Worm (Caenorhabditis elegans): Measurements from ENCODE around the gene nhr-168.

nhr-168 gene

DNA sequence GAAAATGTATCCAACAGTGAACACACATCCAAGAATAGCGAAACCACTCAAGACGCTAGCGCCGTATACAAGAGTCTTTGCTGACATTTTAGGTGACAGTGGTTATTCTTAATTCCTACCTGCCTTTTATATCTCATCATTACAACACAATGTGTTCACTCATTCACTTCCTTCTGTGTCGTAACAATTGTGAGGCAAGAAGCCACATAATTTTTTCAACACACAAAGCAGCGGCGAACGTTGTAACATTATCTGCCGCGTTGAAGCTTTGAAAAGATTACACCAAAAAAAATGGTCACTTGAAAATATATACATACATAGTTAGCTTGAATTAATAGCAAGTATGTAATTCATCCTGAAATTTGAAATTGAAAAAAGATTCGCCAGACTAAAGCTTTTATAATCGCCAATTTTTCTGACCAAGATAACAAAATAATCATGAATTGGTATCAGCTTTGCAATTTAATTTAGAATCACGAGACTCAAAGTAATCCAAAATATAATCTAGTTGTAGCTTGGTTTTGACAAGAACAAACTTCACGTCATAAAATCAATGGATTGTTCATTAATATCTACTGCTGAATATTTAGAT, 15.7 kb downstream of the nhr-168 start, which contains the start of the genes col-161 and srh-18:
TSS of gene col-161 (minus strand) at position 101 of the 592 bp plus-strand sequence.
TSS of gene srh-18 (plus strand) at position 542 of the 592 bp plus-strand sequence.
- TF ChIP-seq hmbx-1 (tag; optimal IDR thresholded peaks at IDR 0.05): no peak
- no peak for TF ChIP-seq ceh-36 (tag; optimal IDR thresholded peaks at IDR 0.05)
- no peak for TF ChIP-seq ceh-13 (GFP tag; optimal IDR thresholded peaks at IDR 0.05)
- TF ChIP-seq ets-7 (tag; optimal IDR thresholded peaks at IDR 0.05): no peak
- TF ChIP-seq F13C5.2 (tag; optimal IDR thresholded peaks at IDR 0.05): no peak
- TF ChIP-seq hnd-1 (tag; optimal IDR thresholded peaks at IDR 0.05): no peak
- no peak for TF ChIP-seq scrt-1 (GFP tag; IDR thresholded peaks at IDR 0.05)
- TF ChIP-seq flt-1 (GFP tag; IDR thresholded peaks at IDR 0.05): no peak
- no peak for TF ChIP-seq hmg-4 (GFP tag; optimal IDR thresholded peaks at IDR 0.05)
- TF ChIP-seq aly-1 (tag; optimal IDR thresholded peaks at IDR 0.05): no peak
- TF ChIP-seq tra-4 (tag; optimal IDR thresholded peaks at IDR 0.05): no peak
- no peak for TF ChIP-seq sea-1 (GFP tag; conservative IDR thresholded peaks at IDR 0.05)
- TF ChIP-seq tbx-11 (GFP tag; IDR thresholded peaks at IDR 0.05): no peak
- no peak for TF ChIP-seq tbx-37 (GFP tag; conservative IDR thresholded peaks at IDR 0.05)
- TF ChIP-seq pes-1 (GFP tag; IDR thresholded peaks at IDR 0.05): no peak
- TF ChIP-seq ama-1 (optimal IDR thresholded peaks at IDR 0.05): no peak
- TF ChIP-seq B0310.2 (tag; optimal IDR thresholded peaks at IDR 0.05): no peak

DNA sequence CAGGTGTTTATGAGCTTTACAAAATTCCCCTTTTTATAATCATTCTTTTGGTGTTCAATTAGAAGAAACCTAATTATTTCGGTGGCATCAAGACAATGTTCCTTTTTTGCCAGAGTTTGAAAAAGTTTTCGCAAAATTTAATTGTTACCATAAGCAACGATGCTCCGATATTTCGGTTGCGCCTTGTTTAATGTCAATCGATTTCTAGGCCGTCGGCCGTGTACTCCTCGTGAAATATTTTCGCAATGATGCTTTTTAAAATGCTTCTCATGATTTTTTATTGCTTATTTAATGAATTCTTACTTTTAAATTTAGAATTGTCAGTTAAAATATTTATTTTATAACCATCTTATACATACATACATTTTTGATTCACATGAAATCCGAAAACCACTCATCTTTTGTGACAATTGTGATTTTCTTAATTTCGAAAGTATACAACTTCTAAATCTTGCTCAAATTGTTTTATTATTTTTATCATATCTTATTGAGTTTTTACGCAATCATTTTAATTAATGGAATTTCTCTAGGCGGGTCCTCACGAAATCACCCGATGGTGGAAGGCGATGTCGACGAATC, 20.5 kb downstream of the nhr-168 start, which contains the start of gene C50B6.3:
TSS of gene C50B6.3 (plus strand) at position 529 of the 579 bp plus-strand sequence.
- no peak for TF ChIP-seq scrt-1 (GFP tag; IDR thresholded peaks at IDR 0.05)
- peak; percentile 71 for TF ChIP-seq tbx-37 (GFP tag; conservative IDR thresholded peaks at IDR 0.05)

DNA sequence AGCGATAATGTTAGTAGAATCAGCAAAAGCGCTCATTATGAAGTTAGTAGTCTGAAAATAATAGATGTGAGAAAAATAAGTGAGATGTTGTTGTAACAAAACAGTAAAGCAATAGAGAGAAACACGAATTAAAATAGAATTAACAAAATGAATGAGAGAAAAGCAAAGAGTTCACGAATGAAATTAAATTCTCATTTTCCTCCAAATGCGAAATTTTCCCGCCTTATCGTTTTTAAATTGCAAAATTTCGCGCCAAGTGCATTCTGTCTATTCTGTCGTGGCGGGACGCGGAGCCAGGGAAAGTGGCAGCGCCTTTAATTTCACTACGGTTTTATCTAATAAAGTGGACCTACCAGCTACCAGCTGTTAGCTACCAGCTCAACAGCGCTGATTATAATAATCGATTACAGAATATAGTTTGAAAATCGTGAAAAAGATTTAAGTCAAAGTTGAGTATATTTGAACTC, 21.4 kb downstream of the nhr-168 start, which contains the start of gene nasp-2:
TSS of gene nasp-2 (minus strand) at position 51 of the 467 bp plus-strand sequence.
- no peak for TF ChIP-seq tra-4 (tag; optimal IDR thresholded peaks at IDR 0.05)
- no peak for TF ChIP-seq sea-1 (GFP tag; conservative IDR thresholded peaks at IDR 0.05)
- TF ChIP-seq hnd-1 (tag; optimal IDR thresholded peaks at IDR 0.05): no peak
- no peak for TF ChIP-seq pes-1 (GFP tag; IDR thresholded peaks at IDR 0.05)
- no peak for TF ChIP-seq tbx-37 (GFP tag; conservative IDR thresholded peaks at IDR 0.05)
- TF ChIP-seq B0310.2 (tag; optimal IDR thresholded peaks at IDR 0.05): no peak
- no peak for TF ChIP-seq ets-7 (tag; optimal IDR thresholded peaks at IDR 0.05)
- TF ChIP-seq ceh-13 (GFP tag; optimal IDR thresholded peaks at IDR 0.05): no peak
- no peak for TF ChIP-seq F13C5.2 (tag; optimal IDR thresholded peaks at IDR 0.05)
- TF ChIP-seq hmg-4 (GFP tag; optimal IDR thresholded peaks at IDR 0.05): no peak
- no peak for TF ChIP-seq ceh-36 (tag; optimal IDR thresholded peaks at IDR 0.05)
- no peak for TF ChIP-seq ama-1 (optimal IDR thresholded peaks at IDR 0.05)
- no peak for TF ChIP-seq aly-1 (tag; optimal IDR thresholded peaks at IDR 0.05)
- TF ChIP-seq hmbx-1 (tag; optimal IDR thresholded peaks at IDR 0.05): no peak
- no peak for TF ChIP-seq flt-1 (GFP tag; IDR thresholded peaks at IDR 0.05)
- no peak for TF ChIP-seq tbx-11 (GFP tag; IDR thresholded peaks at IDR 0.05)
- no peak for TF ChIP-seq scrt-1 (GFP tag; IDR thresholded peaks at IDR 0.05)

DNA sequence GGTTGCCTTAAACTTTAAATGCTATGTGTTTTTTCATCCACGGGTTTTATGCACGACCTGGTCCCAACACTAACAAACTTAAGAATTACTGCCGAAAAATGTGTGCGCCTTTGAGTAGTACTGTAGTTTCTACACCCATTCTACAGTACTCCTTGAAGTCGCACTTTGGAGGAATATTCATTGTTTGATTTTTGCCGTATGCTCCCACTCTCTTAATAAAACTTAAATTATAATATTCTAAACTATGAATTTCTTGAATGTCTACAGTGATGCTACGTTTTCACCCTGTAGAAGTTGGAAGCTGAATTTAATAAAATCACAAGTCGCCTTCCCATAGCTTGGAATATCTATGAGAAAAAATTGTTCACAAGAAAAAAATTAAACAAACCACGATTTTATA, 23.9 kb downstream of the nhr-168 start:
- no peak for TF ChIP-seq scrt-1 (GFP tag; IDR thresholded peaks at IDR 0.05)
- TF ChIP-seq hnd-1 (tag; optimal IDR thresholded peaks at IDR 0.05): no peak
- no peak for TF ChIP-seq sea-1 (GFP tag; conservative IDR thresholded peaks at IDR 0.05)
- no peak for TF ChIP-seq ceh-13 (GFP tag; optimal IDR thresholded peaks at IDR 0.05)
- no peak for TF ChIP-seq ets-7 (tag; optimal IDR thresholded peaks at IDR 0.05)
- TF ChIP-seq pes-1 (GFP tag; IDR thresholded peaks at IDR 0.05): no peak
- no peak for TF ChIP-seq hmbx-1 (tag; optimal IDR thresholded peaks at IDR 0.05)
- TF ChIP-seq F13C5.2 (tag; optimal IDR thresholded peaks at IDR 0.05): no peak
- TF ChIP-seq aly-1 (tag; optimal IDR thresholded peaks at IDR 0.05): no peak
- no peak for TF ChIP-seq ceh-36 (tag; optimal IDR thresholded peaks at IDR 0.05)
- TF ChIP-seq hmg-4 (GFP tag; optimal IDR thresholded peaks at IDR 0.05): no peak
- no peak for TF ChIP-seq ama-1 (optimal IDR thresholded peaks at IDR 0.05)
- no peak for TF ChIP-seq tbx-37 (GFP tag; conservative IDR thresholded peaks at IDR 0.05)
- TF ChIP-seq tra-4 (tag; optimal IDR thresholded peaks at IDR 0.05): no peak
- no peak for TF ChIP-seq B0310.2 (tag; optimal IDR thresholded peaks at IDR 0.05)
- no peak for TF ChIP-seq tbx-11 (GFP tag; IDR thresholded peaks at IDR 0.05)
- TF ChIP-seq flt-1 (GFP tag; IDR thresholded peaks at IDR 0.05): no peak

DNA sequence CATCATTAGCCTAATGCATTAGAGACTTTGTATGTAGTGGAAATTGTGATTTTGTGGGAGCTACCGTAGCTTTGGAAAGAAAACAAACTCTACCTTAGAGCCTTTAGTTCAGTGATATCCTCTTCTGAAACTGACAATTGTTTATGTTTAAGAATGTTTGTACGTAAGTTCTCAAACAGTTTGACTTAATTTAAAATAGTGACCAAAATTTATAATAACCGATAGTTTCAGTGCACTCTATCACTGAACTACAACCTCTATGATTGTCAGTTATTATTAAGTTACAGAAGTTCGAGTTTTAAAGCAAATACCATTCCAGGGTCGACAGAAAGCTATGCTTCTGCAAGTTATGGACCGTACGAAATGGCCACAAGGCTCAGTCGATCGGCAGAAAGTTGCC, 25.1 kb downstream of the nhr-168 start, which contains the start of gene C50B6.1:
TSS of gene C50B6.1 (plus strand) at position 301 of the 400 bp plus-strand sequence.
- TF ChIP-seq scrt-1 (GFP tag; IDR thresholded peaks at IDR 0.05) (no peak), F13C5.2 (tag; optimal IDR thresholded peaks at IDR 0.05) (no peak), aly-1 (tag; optimal IDR thresholded peaks at IDR 0.05) (no peak), tra-4 (tag; optimal IDR thresholded peaks at IDR 0.05) (no peak), hmbx-1 (tag; optimal IDR thresholded peaks at IDR 0.05) (no peak), hnd-1 (tag; optimal IDR thresholded peaks at IDR 0.05) (no peak), ama-1 (optimal IDR thresholded peaks at IDR 0.05) (no peak), B0310.2 (tag; optimal IDR thresholded peaks at IDR 0.05) (no peak), sea-1 (GFP tag; conservative IDR thresholded peaks at IDR 0.05) (no peak), ceh-36 (tag; optimal IDR thresholded peaks at IDR 0.05) (no peak), tbx-37 (GFP tag; conservative IDR thresholded peaks at IDR 0.05) (no peak), pes-1 (GFP tag; IDR thresholded peaks at IDR 0.05) (no peak), ets-7 (tag; optimal IDR thresholded peaks at IDR 0.05) (no peak), flt-1 (GFP tag; IDR thresholded peaks at IDR 0.05) (no peak), hmg-4 (GFP tag; optimal IDR thresholded peaks at IDR 0.05) (no peak), ceh-13 (GFP tag; optimal IDR thresholded peaks at IDR 0.05) (no peak), tbx-11 (GFP tag; IDR thresholded peaks at IDR 0.05) (no peak)

DNA sequence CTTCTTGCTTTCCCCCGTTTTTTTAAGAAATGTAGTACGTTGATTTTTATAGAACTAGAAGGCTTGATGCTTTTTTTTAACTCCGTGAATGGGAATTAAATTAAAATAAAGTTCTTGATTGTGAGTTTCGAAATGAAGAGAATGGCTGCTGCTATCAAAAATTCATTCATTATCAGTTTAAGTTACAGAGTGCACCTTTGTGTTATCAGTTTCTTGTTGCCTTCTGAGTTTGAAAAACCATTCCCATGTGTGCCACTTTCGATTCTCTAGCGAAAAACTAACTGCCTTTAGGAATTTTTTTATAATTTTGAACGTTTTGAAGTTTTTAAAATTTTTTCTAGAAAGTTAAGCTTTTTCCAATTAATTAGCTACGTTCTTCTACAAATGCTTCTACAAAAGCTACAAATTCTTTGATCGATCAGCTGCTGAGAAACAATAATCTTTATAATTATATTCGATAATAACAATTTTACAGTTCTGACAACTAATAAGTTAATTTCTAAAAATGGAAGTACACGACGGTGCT, 28.9 kb downstream of the nhr-168 start, which contains the start of gene C26E1.2:
TSS of gene C26E1.2 (plus strand) at position 476 of the 526 bp plus-strand sequence.
- no peak for TF ChIP-seq tra-4 (tag; optimal IDR thresholded peaks at IDR 0.05)
- no peak for TF ChIP-seq tbx-11 (GFP tag; IDR thresholded peaks at IDR 0.05)
- TF ChIP-seq hmbx-1 (tag; optimal IDR thresholded peaks at IDR 0.05): no peak
- TF ChIP-seq flt-1 (GFP tag; IDR thresholded peaks at IDR 0.05): no peak
- no peak for TF ChIP-seq tbx-37 (GFP tag; conservative IDR thresholded peaks at IDR 0.05)
- TF ChIP-seq pes-1 (GFP tag; IDR thresholded peaks at IDR 0.05): no peak
- no peak for TF ChIP-seq ets-7 (tag; optimal IDR thresholded peaks at IDR 0.05)
- TF ChIP-seq ama-1 (optimal IDR thresholded peaks at IDR 0.05): no peak
- no peak for TF ChIP-seq sea-1 (GFP tag; conservative IDR thresholded peaks at IDR 0.05)
- no peak for TF ChIP-seq ceh-13 (GFP tag; optimal IDR thresholded peaks at IDR 0.05)
- no peak for TF ChIP-seq hmg-4 (GFP tag; optimal IDR thresholded peaks at IDR 0.05)
- no peak for TF ChIP-seq F13C5.2 (tag; optimal IDR thresholded peaks at IDR 0.05)
- TF ChIP-seq scrt-1 (GFP tag; IDR thresholded peaks at IDR 0.05): no peak
- no peak for TF ChIP-seq B0310.2 (tag; optimal IDR thresholded peaks at IDR 0.05)

Data from whole organism, early embryonic.